Fruit fly (Drosophila melanogaster): Measurements from ENCODE around the gene ATPsynbetaL.

ATPsynbetaL gene

DNA sequence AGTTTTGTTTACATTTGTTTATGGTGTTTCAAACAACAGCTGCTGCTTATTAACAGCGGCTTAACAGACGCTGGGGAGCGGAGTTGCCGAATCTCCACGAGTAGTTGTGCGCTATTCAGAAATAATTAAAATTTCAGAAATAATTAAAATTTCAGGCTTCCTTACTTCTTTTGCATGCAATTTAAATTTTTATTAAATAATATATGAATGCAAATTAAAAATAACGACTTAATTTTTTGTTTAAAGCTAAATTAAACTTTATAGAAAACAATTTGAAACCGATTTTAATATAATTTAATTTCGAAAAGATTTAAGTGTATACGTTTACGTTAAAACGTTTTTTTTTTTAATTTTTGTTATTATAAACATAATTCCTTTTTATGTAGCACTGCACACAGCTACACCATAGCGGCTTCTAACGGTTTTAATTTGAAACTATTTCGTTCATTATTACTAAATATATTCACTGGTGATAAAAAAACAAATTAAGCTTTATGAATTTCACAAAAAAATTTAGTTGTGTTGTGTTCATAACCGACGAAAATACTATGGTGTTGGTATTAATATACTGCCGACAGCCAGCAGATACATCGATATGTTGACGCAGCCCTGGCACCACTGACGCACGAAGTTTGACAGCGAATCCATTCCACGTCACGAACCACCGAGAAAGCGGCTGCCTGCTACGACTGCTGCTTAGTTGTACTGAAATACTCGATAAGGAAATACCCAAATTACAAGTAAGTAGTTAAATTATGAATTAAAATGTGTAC is 31.5 kb downstream of the ATPsynbetaL start, which contains the start of gene SsRbeta (continued):
- TF ChIP-seq Mad (GFP tag; optimal IDR thresholded peaks at IDR 0.05) (no peak), vfl (GFP tag; optimal IDR thresholded peaks at IDR 0.05) (no peak), CG6254 (GFP tag; optimal IDR thresholded peaks at IDR 0.05) (no peak), ken (GFP tag; IDR thresholded peaks at IDR 0.05) (peak; percentile 63; the same call in 2 of the 3 replicates), slou (GFP tag; optimal IDR thresholded peaks at IDR 0.05) (no peak), CG30020 (tag; optimal IDR thresholded peaks at IDR 0.05) (peak; percentile 51), trem (tag; optimal IDR thresholded peaks at IDR 0.05) (peak; percentile 43), Sin3A (optimal IDR thresholded peaks at IDR 0.05) (peak; percentile 37), org-1 (GFP tag; optimal IDR thresholded peaks at IDR 0.05) (peak; percentile 1), Awh (GFP tag; IDR thresholded peaks at IDR 0.05) (peak; percentile 76), gsb (GFP tag; IDR thresholded peaks at IDR 0.05) (no peak; the same call in 1 of the 2 replicates), CG15696 (tag; optimal IDR thresholded peaks at IDR 0.05) (peak; percentile 48), CG12769 (tag; optimal IDR thresholded peaks at IDR 0.05) (peak; percentile 44), NfI (GFP tag; optimal IDR thresholded peaks at IDR 0.05) (peak; percentile 9), CG13424 (tag; optimal IDR thresholded peaks at IDR 0.05) (peak; percentile 37), CG6791 (GFP tag; IDR thresholded peaks at IDR 0.05; ENCODE audit: partially characterized antibody) (peak; percentile 82), CG10543 (GFP tag; optimal IDR thresholded peaks at IDR 0.05) (peak; percentile 54), inv (GFP tag; IDR thresholded peaks at IDR 0.05; ENCODE audit: partially characterized antibody) (peak; percentile 64; the same call in 1 of the 2 replicates), ato (GFP tag; IDR thresholded peaks at IDR 0.05; ENCODE audit: partially characterized antibody) (peak; percentile 50; the same call in 1 of the 2 replicates), CG11696 (GFP tag; IDR thresholded peaks at IDR 0.05) (peak; percentile 56), amos (GFP tag; IDR thresholded peaks at IDR 0.05; ENCODE audit: partially characterized antibody) (peak; percentile 88; the same call in 1 of the 2 replicates), CG4707 (GFP tag; optimal IDR thresholded peaks at IDR 0.05) (peak; percentile 41), CG10209 (GFP tag; optimal IDR thresholded peaks at IDR 0.05) (no peak), CG12104 (GFP tag; optimal IDR thresholded peaks at IDR 0.05) (peak; percentile 45), ash1 (GFP tag; optimal IDR thresholded peaks at IDR 0.05) (no peak), CG7271 (tag; optimal IDR thresholded peaks at IDR 0.05) (no peak), BtbVII (GFP tag; optimal IDR thresholded peaks at IDR 0.05) (peak; percentile 19), sob (GFP tag; IDR thresholded peaks at IDR 0.05) (peak; percentile 44), ssp (GFP tag; IDR thresholded peaks at IDR 0.05) (no peak), CG7357 (GFP tag; IDR thresholded peaks at IDR 0.05) (0 out of 3 replicates have a peak, but pooled peaks have one; percentile 6), HLH3B (GFP tag; IDR thresholded peaks at IDR 0.05) (peak; percentile 51), CG2129 (GFP tag; IDR thresholded peaks at IDR 0.05; ENCODE audit: partially characterized antibody) (peak; percentile 36), CG12744 (GFP tag; optimal IDR thresholded peaks at IDR 0.05) (no peak), crp (GFP tag; optimal IDR thresholded peaks at IDR 0.05) (peak in 1 of 2 experiments; percentile 49), Xrp1 (GFP tag; IDR thresholded peaks at IDR 0.05) (peak; percentile 56), Sry-β (GFP tag; optimal IDR thresholded peaks at IDR 0.05) (peak; percentile 61), CG6683 (GFP tag; optimal IDR thresholded peaks at IDR 0.05) (no peak), CG15269 (tag; optimal IDR thresholded peaks at IDR 0.05) (peak; percentile 36), CG15514 (GFP tag; optimal IDR thresholded peaks at IDR 0.05) (peak; percentile 79), CG10274 (GFP tag; optimal IDR thresholded peaks at IDR 0.05) (no peak), CG18011 (GFP tag; optimal IDR thresholded peaks at IDR 0.05) (peak; percentile 94), CTCF (GFP tag; optimal IDR thresholded peaks at IDR 0.05) (peak; percentile 3), HmgZ (tag; optimal IDR thresholded peaks at IDR 0.05) (peak; percentile 26), CG11695 (GFP tag; IDR thresholded peaks at IDR 0.05) (peak; percentile 60; the same call in 2 of the 3 replicates), pho (GFP tag; optimal IDR thresholded peaks at IDR 0.05) (no peak), CG17385 (GFP tag; optimal IDR thresholded peaks at IDR 0.05) (no peak), gfzf (GFP tag; optimal IDR thresholded peaks at IDR 0.05) (peak; percentile 51), unpg (GFP tag; optimal IDR thresholded peaks at IDR 0.05) (peak; percentile 36)

All from whole organism, embryonic.